Worm (Caenorhabditis elegans) whole organism, mixed stage, embryonic: ENCODE data around the gene srt-68.

Experiments
- M03D4.4 ChIP-seq: sonication (generic microtip); optimal IDR thresholded peaks from 2 replicates; lab custom pipeline; 2017; ENCODE audit warnings: mild to moderate bottlenecking, missing genetic modification characterization, missing compliant biosample characterization
- bed-3 ChIP-seq: fragments of 200-800 bp; sonication (Bioruptor generic); optimal IDR thresholded peaks from 3 replicates; lab custom pipeline; 2018; ENCODE audit warnings: mild to moderate bottlenecking, missing genetic modification characterization, moderate library complexity, missing compliant biosample characterization
- blmp-1 ChIP-seq: fragments of 150-350 bp; optimal IDR thresholded peaks from 2 replicates; lab custom pipeline; 2014; ENCODE audit warnings: missing biosample characterization, missing genetic modification characterization
- ceh-39 ChIP-seq: fragments of 150-350 bp; optimal IDR thresholded peaks from 2 replicates; lab custom pipeline; 2014; ENCODE audit warnings: missing biosample characterization, missing genetic modification characterization
- ceh-43 ChIP-seq: fragments of 200-800 bp; sonication (Bioruptor generic); optimal IDR thresholded peaks from 2 replicates; lab custom pipeline; 2018; ENCODE audit warnings: mild to moderate bottlenecking, missing genetic modification characterization, moderate library complexity, missing compliant biosample characterization
- ceh-83 ChIP-seq: fragments of 200-800 bp; sonication (Bioruptor generic); optimal IDR thresholded peaks from 2 replicates; lab custom pipeline; 2018; ENCODE audit warnings: mild to moderate bottlenecking, missing genetic modification characterization, missing compliant biosample characterization
- ces-1 ChIP-seq: fragments of 150-350 bp; optimal IDR thresholded peaks from 2 replicates; lab custom pipeline; 2014; ENCODE audit warnings: missing biosample characterization, missing genetic modification reagents, missing genetic modification characterization
- cnd-1 ChIP-seq: fragments of 200-800 bp; sonication (Bioruptor generic); optimal IDR thresholded peaks from 2 replicates; lab custom pipeline; 2018; ENCODE audit warnings: mild to moderate bottlenecking, missing genetic modification characterization, missing compliant biosample characterization
- drap-1 ChIP-seq: fragments of 200-800 bp; sonication (Bioruptor generic); optimal IDR thresholded peaks from 3 replicates; lab custom pipeline; 2018; ENCODE audit warnings: mild to moderate bottlenecking, missing genetic modification characterization, missing compliant biosample characterization
- elt-1 ChIP-seq: sonication (generic microtip); optimal IDR thresholded peaks from 2 replicates; lab custom pipeline; 2017; ENCODE audit warnings: missing genetic modification characterization, mild to moderate bottlenecking, missing compliant biosample characterization, antibody characterized with exemption, moderate library complexity, borderline replicate concordance; ENCODE audit not compliant: insufficient read depth
- elt-3 ChIP-seq: fragments of 150-350 bp; optimal IDR thresholded peaks from 2 replicates; lab custom pipeline; 2014; ENCODE audit warnings: missing biosample characterization, missing genetic modification characterization
- flh-1 ChIP-seq: fragments of 200-800 bp; sonication (Bioruptor generic); optimal IDR thresholded peaks from 2 replicates; lab custom pipeline; 2018; ENCODE audit warnings: mild to moderate bottlenecking, missing genetic modification characterization, moderate library complexity, missing compliant biosample characterization
- lin-13 ChIP-seq: fragments of 150-350 bp; optimal IDR thresholded peaks from 2 replicates; lab custom pipeline; 2014; ENCODE audit warnings: missing biosample characterization, missing genetic modification characterization
- lsy-2 ChIP-seq: fragments of 150-350 bp; optimal IDR thresholded peaks from 2 replicates; lab custom pipeline; 2014; ENCODE audit warnings: missing biosample characterization, missing genetic modification characterization
- mep-1 ChIP-seq: fragments of 150-350 bp; optimal IDR thresholded peaks from 2 replicates; lab custom pipeline; 2017; ENCODE audit warnings: missing biosample characterization, missing genetic modification reagents, missing genetic modification characterization, inconsistent platforms
- mls-2 ChIP-seq: sonication (generic microtip); optimal IDR thresholded peaks from 2 replicates; lab custom pipeline; 2016; ENCODE audit warnings: mild to moderate bottlenecking, missing genetic modification characterization, moderate library complexity, missing compliant biosample characterization
- nhr-2 ChIP-seq: fragments of 150-350 bp; optimal IDR thresholded peaks from 2 replicates; lab custom pipeline; 2014; ENCODE audit warnings: missing biosample characterization, missing genetic modification characterization
- nhr-28 ChIP-seq: fragments of 150-350 bp; optimal IDR thresholded peaks from 2 replicates; lab custom pipeline; 2014; ENCODE audit warnings: missing biosample characterization, missing genetic modification characterization
- nhr-76 ChIP-seq: sonication (generic microtip); optimal IDR thresholded peaks from 2 replicates; lab custom pipeline; 2017; ENCODE audit warnings: missing biosample characterization, missing genetic modification characterization
- pha-4 ChIP-seq: fragments of 150-350 bp; optimal IDR thresholded peaks from 2 replicates; lab custom pipeline; 2018; ENCODE audit warnings: missing biosample characterization, missing genetic modification reagents, missing genetic modification characterization
- sem-2 ChIP-seq: fragments of 200-800 bp; sonication (Bioruptor generic); optimal IDR thresholded peaks from 2 replicates; lab custom pipeline; 2018; ENCODE audit warnings: mild to moderate bottlenecking, missing genetic modification characterization, missing compliant biosample characterization
- snpc-4 ChIP-seq: fragments of 150-350 bp; optimal IDR thresholded peaks from 2 replicates; lab custom pipeline; 2014; ENCODE audit warnings: missing biosample characterization, missing genetic modification characterization
- sptf-1 ChIP-seq: sonication (generic microtip); optimal IDR thresholded peaks from 2 replicates; lab custom pipeline; 2017; ENCODE audit warnings: mild to moderate bottlenecking, missing genetic modification characterization, moderate library complexity, missing compliant biosample characterization
- tbx-8 ChIP-seq: fragments of 200-800 bp; sonication (Bioruptor generic); optimal IDR thresholded peaks from 2 replicates; lab custom pipeline; 2018; ENCODE audit warnings: mild to moderate bottlenecking, missing genetic modification characterization, moderate library complexity, missing compliant biosample characterization
- unc-120 ChIP-seq: sonication (generic microtip); optimal IDR thresholded peaks from 2 replicates; lab custom pipeline; 2017; ENCODE audit warnings: missing genetic modification characterization, missing compliant biosample characterization; ENCODE audit not compliant: poor library complexity, severe bottlenecking
- unc-62 ChIP-seq: fragments of 150-350 bp; optimal IDR thresholded peaks from 2 replicates; lab custom pipeline; 2014; ENCODE audit warnings: missing biosample characterization, missing genetic modification reagents, missing genetic modification characterization
- zip-8 ChIP-seq: fragments of 150-350 bp; optimal IDR thresholded peaks from 2 replicates; lab custom pipeline; 2014; ENCODE audit warnings: missing biosample characterization, missing genetic modification characterization
- ztf-11 ChIP-seq: fragments of 150-350 bp; optimal IDR thresholded peaks from 2 replicates; lab custom pipeline; 2014; ENCODE audit warnings: missing biosample characterization, missing genetic modification characterization

The srt-68 gene

ce11 chrV:5284270-5284980 is 32.5 kb upstream of the srt-68 start:
- TF ChIP-seq drap-1 (GFP tag; lab: Kevin White, UChicago) (peak; percentile 71), sptf-1 (tag; lab: Kevin White, UChicago) (peak; percentile 27), M03D4.4 (tag; lab: Kevin White, UChicago) (peak; percentile 61), mls-2 (tag; lab: Kevin White, UChicago) (peak; percentile 12), cnd-1 (tag; lab: Kevin White, UChicago) (peak; percentile 20), tbx-8 (GFP tag; lab: Kevin White, UChicago) (peak; percentile 69), ceh-43 (GFP tag; lab: Kevin White, UChicago) (peak; percentile 26), ceh-83 (GFP tag; lab: Kevin White, UChicago) (peak; percentile 90), bed-3 (GFP tag; lab: Kevin White, UChicago) (peak; percentile 4)

ce11 chrV:5278001-5278400 is 26.1 kb upstream of the srt-68 start, which contains the start of gene B0238.9:
Gene B0238.9 (minus strand): TSS chrV:5278101.
- TF ChIP-seq ceh-43 (GFP tag; lab: Kevin White, UChicago) (no peak), ces-1 (no peak), blmp-1 (tag; lab: Kevin White, UChicago) (no peak), mep-1 (tag; lab: Kevin White, UChicago) (no peak), elt-1 (tag; lab: Kevin White, UChicago) (no peak), ztf-11 (no peak), unc-120 (tag; lab: Kevin White, UChicago) (no peak), nhr-76 (no peak), pha-4 (tag; lab: Kevin White, UChicago) (no peak), flh-1 (GFP tag; lab: Kevin White, UChicago) (no peak), nhr-28 (tag; lab: Kevin White, UChicago) (no peak)

ce11 chrV:5275426-5276007 is 23.6 kb upstream of the srt-68 start:
- TF ChIP-seq M03D4.4 (tag; lab: Kevin White, UChicago) (peak; percentile 26), ceh-39 (tag; lab: Kevin White, UChicago) (no peak)

- TF ChIP-seq lsy-2 (peak; percentile 6), M03D4.4 (tag; lab: Kevin White, UChicago) (peak; percentile 37), elt-1 (tag; lab: Kevin White, UChicago) (no peak), blmp-1 (tag; lab: Kevin White, UChicago) (no peak), nhr-2 (tag; lab: Kevin White, UChicago) (no peak), ces-1 (peak; percentile 23), snpc-4 (tag; lab: Kevin White, UChicago) (no peak), bed-3 (GFP tag; lab: Kevin White, UChicago) (peak; percentile 8), sptf-1 (tag; lab: Kevin White, UChicago) (peak; percentile 11), ceh-39 (tag; lab: Kevin White, UChicago) (no peak), lin-13 (tag; lab: Kevin White, UChicago) (peak; percentile 40), cnd-1 (tag; lab: Kevin White, UChicago) (no peak), zip-8 (tag; lab: Kevin White, UChicago) (no peak)
Measured at ce11 chrV:5274974-5275373, 23.1 kb upstream of the srt-68 start.

- TF ChIP-seq sem-2 (GFP tag; lab: Kevin White, UChicago) = no peak
- no peak for TF ChIP-seq snpc-4 (tag; lab: Kevin White, UChicago)
- TF ChIP-seq elt-3 = no peak
- no peak for TF ChIP-seq unc-62
- no peak for TF ChIP-seq nhr-2 (tag; lab: Kevin White, UChicago)
- TF ChIP-seq mep-1 (tag; lab: Kevin White, UChicago) = no peak
- no peak for TF ChIP-seq ztf-11
- no peak for TF ChIP-seq elt-1 (tag; lab: Kevin White, UChicago)
- no peak for TF ChIP-seq zip-8 (tag; lab: Kevin White, UChicago)
- no peak for TF ChIP-seq lin-13 (tag; lab: Kevin White, UChicago)
- TF ChIP-seq ceh-39 (tag; lab: Kevin White, UChicago) = no peak
- TF ChIP-seq drap-1 (GFP tag; lab: Kevin White, UChicago) = no peak
Measured at ce11 chrV:5273770-5274169, 21.9 kb upstream of the srt-68 start, which contains the start of gene natc-2. Gene natc-2 (plus strand): TSS chrV:5274070.
